Fruit fly (Drosophila melanogaster) whole organism, embryonic: ENCODE data around the gene CG13653.

Source experiments
- Atf-2 ChIP-seq: fragments of 200-800 bp; sonication (Bioruptor generic); optimal IDR thresholded peaks from 2 replicates; lab custom pipeline; 2016; ENCODE audit warnings: missing biosample characterization, missing genetic modification characterization
- Bteb2 ChIP-seq: fragments of 200-800 bp; sonication (Bioruptor generic); optimal IDR thresholded peaks from 2 replicates; lab custom pipeline; 2016; ENCODE audit warnings: missing biosample characterization, missing genetic modification characterization
- CG10431 ChIP-seq: fragments of 200-800 bp; sonication (Bioruptor generic); optimal IDR thresholded peaks from 3 replicates; lab custom pipeline; 2018; ENCODE audit warnings: missing biosample characterization, mild to moderate bottlenecking, missing genetic modification characterization
- CG10979 ChIP-seq: fragments of 200-800 bp; sonication (Bioruptor generic); optimal IDR thresholded peaks from 2 replicates; lab custom pipeline; 2018; ENCODE audit warnings: missing biosample characterization, mild to moderate bottlenecking, missing genetic modification characterization, moderate library complexity
- CG12391 ChIP-seq: fragments of 200-800 bp; sonication (Bioruptor generic); optimal IDR thresholded peaks from 3 replicates; lab custom pipeline; 2018; ENCODE audit warnings: missing biosample characterization, mild to moderate bottlenecking, missing genetic modification characterization, moderate library complexity
- CG13424 ChIP-seq: fragments of 200-800 bp; sonication (Bioruptor generic); optimal IDR thresholded peaks from 2 replicates; lab custom pipeline; 2019; ENCODE audit warnings: missing biosample characterization, mild to moderate bottlenecking, missing genetic modification characterization, moderate library complexity
- CG14710 ChIP-seq: fragments of 200-800 bp; sonication (Bioruptor generic); optimal IDR thresholded peaks from 3 replicates; lab custom pipeline; 2019; ENCODE audit warnings: missing biosample characterization, mild to moderate bottlenecking, missing genetic modification characterization, moderate library complexity
- CG15073 ChIP-seq: fragments of 200-800 bp; sonication (Bioruptor generic); optimal IDR thresholded peaks from 2 replicates; lab custom pipeline; 2016; ENCODE audit warnings: missing biosample characterization, missing genetic modification characterization
- CG15601 ChIP-seq: fragments of 200-800 bp; sonication (Bioruptor generic); optimal IDR thresholded peaks from 3 replicates; lab custom pipeline; 2019; ENCODE audit warnings: missing biosample characterization, mild to moderate bottlenecking, missing genetic modification characterization, moderate library complexity
- CG15696 ChIP-seq: fragments of 200-800 bp; sonication (Bioruptor generic); optimal IDR thresholded peaks from 2 replicates; lab custom pipeline; 2019; ENCODE audit warnings: missing biosample characterization, mild to moderate bottlenecking, missing genetic modification characterization, moderate library complexity
- CG1603 ChIP-seq: fragments of 200-800 bp; sonication (Bioruptor generic); optimal IDR thresholded peaks from 2 replicates; lab custom pipeline; 2019; ENCODE audit warnings: missing biosample characterization, mild to moderate bottlenecking, missing genetic modification characterization, moderate library complexity
- CG16813 ChIP-seq: fragments of 200-800 bp; sonication (Bioruptor generic); IDR thresholded peaks from 3 replicates; pipeline ENCODE4 v1.3.6; 2022; ENCODE audit warnings: missing biosample characterization, missing genetic modification characterization; ENCODE audit not compliant: partially characterized antibody
- CG16815 ChIP-seq: fragments of 200-800 bp; sonication (Bioruptor generic); optimal IDR thresholded peaks from 3 replicates; lab custom pipeline; 2017; ENCODE audit warnings: missing biosample characterization, mild to moderate bottlenecking, missing genetic modification characterization
- CG17328 ChIP-seq: fragments of 200-800 bp; sonication (Bioruptor generic); IDR thresholded peaks from 2 replicates; pipeline ENCODE4 v1.3.6; 2022; ENCODE audit warnings: missing biosample characterization, missing genetic modification characterization
- CG17912 ChIP-seq: fragments of 200-800 bp; sonication (Bioruptor generic); optimal IDR thresholded peaks from 2 replicates; lab custom pipeline; 2018; ENCODE audit warnings: missing biosample characterization, mild to moderate bottlenecking, missing genetic modification characterization
- CG18764 ChIP-seq: fragments of 200-800 bp; sonication (Bioruptor generic); optimal IDR thresholded peaks from 3 replicates; lab custom pipeline; 2016; ENCODE audit warnings: missing biosample characterization, missing genetic modification characterization
- CG2678 ChIP-seq: fragments of 200-800 bp; sonication (Bioruptor generic); optimal IDR thresholded peaks from 3 replicates; lab custom pipeline; 2019; ENCODE audit warnings: missing biosample characterization, mild to moderate bottlenecking, missing genetic modification characterization, moderate library complexity
- CG2889 ChIP-seq: fragments of 200-800 bp; sonication (Bioruptor generic); IDR thresholded peaks from 3 replicates; pipeline ENCODE4 v1.3.6; 2022; ENCODE audit warnings: missing biosample characterization, missing genetic modification characterization
- CG33213 ChIP-seq: fragments of 200-800 bp; sonication (Bioruptor generic); optimal IDR thresholded peaks from 3 replicates; lab custom pipeline; 2016; ENCODE audit warnings: missing biosample characterization, missing genetic modification characterization
- CG3847 ChIP-seq: fragments of 200-800 bp; sonication (Bioruptor generic); IDR thresholded peaks from 2 replicates; pipeline ENCODE4 v1.3.6; 2022; ENCODE audit warnings: missing biosample characterization, missing genetic modification characterization
- CG4820 ChIP-seq: fragments of 200-800 bp; sonication (Bioruptor generic); optimal IDR thresholded peaks from 3 replicates; lab custom pipeline; 2016; ENCODE audit warnings: missing biosample characterization, missing genetic modification characterization
- CG6683 ChIP-seq: fragments of 200-800 bp; sonication (Bioruptor generic); optimal IDR thresholded peaks from 2 replicates; lab custom pipeline; 2017; ENCODE audit warnings: missing biosample characterization, mild to moderate bottlenecking, missing genetic modification characterization, missing genetic modification reagents
- CG8478 ChIP-seq: fragments of >200 bp; optimal IDR thresholded peaks from 2 replicates; lab custom pipeline; 2018
- CTCF ChIP-seq: fragments of 200-800 bp; sonication (Bioruptor generic); optimal IDR thresholded peaks from 2 replicates; lab custom pipeline; 2017; ENCODE audit warnings: missing biosample characterization, mild to moderate bottlenecking, missing genetic modification characterization, moderate library complexity
- CrebB ChIP-seq: fragments of 200-800 bp; sonication (Bioruptor generic); optimal IDR thresholded peaks from 3 replicates; lab custom pipeline; 2018; ENCODE audit warnings: missing biosample characterization, mild to moderate bottlenecking, missing genetic modification characterization
- D ChIP-seq, 2 experiments: fragments of 200-800 bp in 1 of 2; fragments of >200 bp in 1 of 2; sonication (Bioruptor generic) in 1 of 2; optimal IDR thresholded peaks; 2 replicates in 1 of 2; 3 replicates in 1 of 2; lab custom pipeline; 2017; ENCODE audit warnings: mild to moderate bottlenecking in 1 of 2, missing biosample characterization in 1 of 2, missing genetic modification characterization in 1 of 2, missing genetic modification reagents in 1 of 2
- H15 ChIP-seq: fragments of 200-800 bp; sonication (Bioruptor generic); IDR thresholded peaks from 3 replicates; pipeline ENCODE4 v1.3.6; 2022; ENCODE audit warnings: missing biosample characterization, missing genetic modification characterization
- HmgZ ChIP-seq: fragments of 200-800 bp; sonication (Bioruptor generic); optimal IDR thresholded peaks from 2 replicates; lab custom pipeline; 2018; ENCODE audit warnings: missing biosample characterization, mild to moderate bottlenecking, missing genetic modification characterization
- Hmr ChIP-seq: fragments of 200-800 bp; sonication (Bioruptor generic); optimal IDR thresholded peaks from 3 replicates; lab custom pipeline; 2017; ENCODE audit warnings: mild to moderate bottlenecking, missing biosample characterization, missing genetic modification reagents, missing genetic modification characterization
- MBD-R2 ChIP-seq: fragments of 200-800 bp; sonication (Bioruptor generic); IDR thresholded peaks from 2 replicates; pipeline ENCODE4 v1.3.6; 2022; ENCODE audit warnings: missing biosample characterization, missing genetic modification characterization
- Sox100B ChIP-seq: fragments of 200-800 bp; sonication (Bioruptor generic); optimal IDR thresholded peaks from 3 replicates; lab custom pipeline; 2018; ENCODE audit warnings: missing biosample characterization, mild to moderate bottlenecking, missing genetic modification characterization
- Tbp ChIP-seq: fragments of >200 bp; optimal IDR thresholded peaks from 2 replicates; lab custom pipeline; 2018; ENCODE audit warnings: missing biosample characterization, missing genetic modification characterization
- ab ChIP-seq: fragments of 200-800 bp; sonication (Bioruptor generic); optimal IDR thresholded peaks from 2 replicates; lab custom pipeline; 2016; ENCODE audit warnings: missing biosample characterization, missing genetic modification characterization
- al ChIP-seq: fragments of 200-800 bp; sonication (Bioruptor generic); IDR thresholded peaks from 2 replicates; pipeline ENCODE4 v1.3.6; 2022; ENCODE audit warnings: missing biosample characterization, missing genetic modification characterization
- dmrt11E ChIP-seq: fragments of 200-800 bp; sonication (Bioruptor generic); optimal IDR thresholded peaks from 3 replicates; lab custom pipeline; 2018; ENCODE audit warnings: missing biosample characterization, mild to moderate bottlenecking, missing genetic modification characterization, moderate library complexity
- fd96Cb ChIP-seq: fragments of 200-800 bp; sonication (Bioruptor generic); optimal IDR thresholded peaks from 2 replicates; lab custom pipeline; 2018; ENCODE audit warnings: missing biosample characterization, mild to moderate bottlenecking, missing genetic modification characterization, moderate library complexity
- gce ChIP-seq: fragments of 200-800 bp; sonication (Bioruptor generic); IDR thresholded peaks from 3 replicates; pipeline ENCODE4 v1.3.6; 2022; ENCODE audit warnings: missing biosample characterization, missing genetic modification characterization
- gem ChIP-seq: fragments of 200-800 bp; sonication (Bioruptor generic); optimal IDR thresholded peaks from 2 replicates; lab custom pipeline; 2019; ENCODE audit warnings: missing biosample characterization, mild to moderate bottlenecking, missing genetic modification characterization, moderate library complexity
- ham ChIP-seq: fragments of 200-800 bp; sonication (Bioruptor generic); IDR thresholded peaks from 2 replicates; pipeline ENCODE4 v1.3.6; 2022; ENCODE audit warnings: missing biosample characterization, missing genetic modification characterization
- inv ChIP-seq: fragments of 200-800 bp; sonication (Bioruptor generic); IDR thresholded peaks from 2 replicates; pipeline ENCODE4 v1.3.6; 2022; ENCODE audit warnings: missing biosample characterization, missing genetic modification characterization; ENCODE audit not compliant: partially characterized antibody
- jumu ChIP-seq: fragments of 200-800 bp; sonication (Bioruptor generic); optimal IDR thresholded peaks from 3 replicates; lab custom pipeline; 2016; ENCODE audit warnings: missing biosample characterization, missing genetic modification characterization
- lbe ChIP-seq: fragments of 200-800 bp; sonication (Bioruptor generic); optimal IDR thresholded peaks from 2 replicates; lab custom pipeline; 2016; ENCODE audit warnings: missing biosample characterization, mild to moderate bottlenecking, missing genetic modification characterization
- pb ChIP-seq: fragments of 200-800 bp; sonication (Bioruptor generic); optimal IDR thresholded peaks from 3 replicates; lab custom pipeline; 2016; ENCODE audit warnings: missing biosample characterization, missing genetic modification characterization
- pho ChIP-seq: fragments of 200-800 bp; sonication (Bioruptor generic); optimal IDR thresholded peaks from 2 replicates; lab custom pipeline; 2016; ENCODE audit warnings: missing biosample characterization, missing genetic modification characterization
- trh ChIP-seq: fragments of 200-800 bp; sonication (Bioruptor generic); optimal IDR thresholded peaks from 2 replicates; lab custom pipeline; 2016; ENCODE audit warnings: missing biosample characterization, missing genetic modification characterization
- unc-4 ChIP-seq: fragments of 200-800 bp; sonication (Bioruptor generic); IDR thresholded peaks from 2 replicates; pipeline ENCODE4 v1.3.6; 2022; ENCODE audit warnings: missing biosample characterization, missing genetic modification characterization; ENCODE audit not compliant: partially characterized antibody
- usp ChIP-seq: fragments of >200 bp; optimal IDR thresholded peaks from 2 replicates; lab custom pipeline; 2017; ENCODE audit warnings: missing biosample characterization, missing genetic modification characterization
- vnd ChIP-seq: fragments of 200-800 bp; sonication (Bioruptor generic); IDR thresholded peaks from 3 replicates; pipeline ENCODE4 v1.3.6; 2022; ENCODE audit warnings: missing biosample characterization, missing genetic modification characterization; ENCODE audit not compliant: partially characterized antibody
- zen2 ChIP-seq: fragments of 200-800 bp; sonication (Bioruptor generic); IDR thresholded peaks from 3 replicates; pipeline ENCODE4 v1.3.6; 2022; ENCODE audit warnings: missing biosample characterization, missing genetic modification characterization; ENCODE audit not compliant: partially characterized antibody
- zfh1 ChIP-seq: fragments of 200-800 bp; sonication (Bioruptor generic); IDR thresholded peaks from 3 replicates; pipeline ENCODE4 v1.3.6; 2022; ENCODE audit warnings: missing biosample characterization, missing genetic modification characterization

CG13653 gene

dm6 chr3R:25245052-25245813 is 49.9 kb downstream of the CG13653 start, which contains the start of gene bam (continued):
- TF ChIP-seq vnd (no peak), inv (GFP tag; lab: Robert Waterston, UW) (no peak), gce (GFP tag; lab: Robert Waterston, UW) (no peak), CG4820 (GFP tag; lab: Kevin White, UChicago) (no peak), CrebB (tag; lab: Kevin White, UChicago) (no peak), CG16815 (GFP tag; lab: Kevin White, UChicago) (no peak), CG33213 (GFP tag; lab: Kevin White, UChicago) (peak; percentile 19), fd96Cb (tag; lab: Kevin White, UChicago) (no peak), CG17328 (GFP tag; lab: Robert Waterston, UW) (no peak), Sox100B (GFP tag; lab: Kevin White, UChicago) (no peak), CG2678 (tag; lab: Kevin White, UChicago) (no peak), CG18764 (no peak), CG2889 (GFP tag; lab: Robert Waterston, UW) (no peak), CG17912 (GFP tag; lab: Kevin White, UChicago) (no peak), Bteb2 (no peak), CG12391 (peak; percentile 33), Atf-2 (GFP tag; lab: Kevin White, UChicago) (no peak), CG14710 (tag; lab: Kevin White, UChicago) (peak; percentile 45), CG1603 (tag; lab: Kevin White, UChicago) (peak; percentile 57), CG15696 (tag; lab: Kevin White, UChicago) (peak; percentile 7), pb (GFP tag; lab: Kevin White, UChicago) (no peak), dmrt11E (tag; lab: Kevin White, UChicago) (no peak), CTCF (GFP tag; lab: Kevin White, UChicago) (peak; percentile 76), HmgZ (peak; percentile 67), MBD-R2 (GFP tag; lab: Robert Waterston, UW) (no peak), CG8478 (no peak), D (optimal IDR thresholded peaks at IDR 0.05; lab: Kevin White, UChicago) (no peak), D (GFP tag; optimal IDR thresholded peaks at IDR 0.05; lab: Kevin White, UChicago) (no peak), CG6683 (GFP tag; lab: Kevin White, UChicago) (no peak), CG10431 (no peak), CG10979 (no peak), jumu (GFP tag; lab: Kevin White, UChicago) (no peak), zen2 (no peak), CG15073 (no peak), unc-4 (GFP tag; lab: Robert Waterston, UW) (0 out of 2 replicates have a peak, but pooled peaks have one; percentile 20), CG16813 (GFP tag; lab: Robert Waterston, UW) (no peak), CG3847 (GFP tag; lab: Robert Waterston, UW) (peak; percentile 80), zfh1 (GFP tag; lab: Robert Waterston, UW) (no peak), H15 (GFP tag; lab: Robert Waterston, UW) (no peak), ham (no peak), usp (GFP tag; lab: Kevin White, UChicago) (no peak), CG13424 (tag; lab: Kevin White, UChicago) (peak; percentile 7), lbe (GFP tag; lab: Kevin White, UChicago) (no peak), ab (GFP tag; lab: Kevin White, UChicago) (no peak), pho (no peak), CG15601 (tag; lab: Kevin White, UChicago) (peak; percentile 22), al (GFP tag; lab: Robert Waterston, UW) (no peak), Hmr (GFP tag; lab: Kevin White, UChicago) (peak; percentile 59), Tbp (GFP tag; lab: Kevin White, UChicago) (no peak), gem (no peak), trh (no peak)
